Fruit fly (Drosophila melanogaster) S2 (cell line): ENCODE results near the gene ssp5.

Source experiments
- CG8478 ChIP-seq: fragments of >200 bp; optimal IDR thresholded peaks from 2 replicates; lab custom pipeline; 2018
- CTCF ChIP-seq, 2 experiments: fragments of >200 bp; optimal IDR thresholded peaks; 2 replicates each; lab custom pipeline; 2018

dm6 chr3R:12049113-12049512, 16.2 kb downstream of the ssp5 start, which contains the start of gene CG14739:
- TF ChIP-seq CG8478 (lab: Kevin White, UChicago), result no peak
- no peak for TF ChIP-seq CTCF (optimal IDR thresholded peaks at IDR 0.05; lab: Kevin White, UChicago)
